Fruit fly (Drosophila melanogaster) whole organism, embryonic: Measurements from ENCODE around the gene SuUR.

ENCODE experiments used
- Asciz ChIP-seq: fragments of 200-800 bp; sonication (Bioruptor generic); optimal IDR thresholded peaks from 2 replicates; lab custom pipeline; 2017; ENCODE audit warnings: missing biosample characterization, mild to moderate bottlenecking, missing genetic modification characterization, missing genetic modification reagents
- CG13624 ChIP-seq: fragments of 200-800 bp; sonication (Bioruptor generic); optimal IDR thresholded peaks from 2 replicates; lab custom pipeline; 2016; ENCODE audit warnings: missing biosample characterization, missing genetic modification characterization
- CG13775 ChIP-seq: fragments of 200-800 bp; sonication (Bioruptor generic); optimal IDR thresholded peaks from 3 replicates; lab custom pipeline; 2017; ENCODE audit warnings: missing biosample characterization, mild to moderate bottlenecking, missing genetic modification characterization
- CG14965 ChIP-seq: fragments of 200-800 bp; sonication (Bioruptor generic); optimal IDR thresholded peaks from 2 replicates; lab custom pipeline; 2016; ENCODE audit warnings: missing biosample characterization, missing genetic modification characterization, borderline replicate concordance
- CG16779 ChIP-seq: fragments of 200-800 bp; sonication (Bioruptor generic); IDR thresholded peaks from 2 replicates; pipeline ENCODE4 v1.3.6; 2022; ENCODE audit warnings: missing biosample characterization, missing genetic modification characterization
- CG16815 ChIP-seq: fragments of 200-800 bp; sonication (Bioruptor generic); optimal IDR thresholded peaks from 3 replicates; lab custom pipeline; 2017; ENCODE audit warnings: missing biosample characterization, mild to moderate bottlenecking, missing genetic modification characterization
- CG2120 ChIP-seq: fragments of 200-800 bp; sonication (Bioruptor generic); optimal IDR thresholded peaks from 3 replicates; lab custom pipeline; 2016; ENCODE audit warnings: missing biosample characterization, missing genetic modification characterization
- CG2199 ChIP-seq: fragments of 200-800 bp; sonication (Bioruptor generic); IDR thresholded peaks from 3 replicates; pipeline ENCODE4 v1.3.6; 2022; ENCODE audit warnings: missing biosample characterization, missing genetic modification characterization
- CG34376 ChIP-seq: fragments of 200-800 bp; sonication (Bioruptor generic); optimal IDR thresholded peaks from 2 replicates; lab custom pipeline; 2018; ENCODE audit warnings: missing biosample characterization, mild to moderate bottlenecking, missing genetic modification characterization
- CG6689 ChIP-seq: fragments of 200-800 bp; sonication (Bioruptor generic); IDR thresholded peaks from 2 replicates; pipeline ENCODE4 v1.3.6; 2022; ENCODE audit warnings: missing biosample characterization, missing genetic modification characterization
- CG6813 ChIP-seq: fragments of 200-800 bp; sonication (Bioruptor generic); optimal IDR thresholded peaks from 2 replicates; lab custom pipeline; 2017; ENCODE audit warnings: missing biosample characterization, missing genetic modification characterization, mild to moderate bottlenecking, moderate library complexity, missing genetic modification reagents
- D19B ChIP-seq: fragments of 200-800 bp; sonication (Bioruptor generic); optimal IDR thresholded peaks from 2 replicates; lab custom pipeline; 2017; ENCODE audit warnings: missing biosample characterization, mild to moderate bottlenecking, missing genetic modification characterization
- Fer3 ChIP-seq: fragments of 200-800 bp; sonication (Bioruptor generic); optimal IDR thresholded peaks from 2 replicates; lab custom pipeline; 2018; ENCODE audit warnings: missing biosample characterization, mild to moderate bottlenecking, missing genetic modification characterization, moderate library complexity
- Gsc ChIP-seq: fragments of 200-800 bp; sonication (Bioruptor generic); IDR thresholded peaks from 2 replicates; pipeline ENCODE4 v1.3.6; 2022; ENCODE audit warnings: missing biosample characterization, missing genetic modification characterization
- Hmx ChIP-seq: fragments of 200-800 bp; sonication (Bioruptor generic); optimal IDR thresholded peaks from 2 replicates; lab custom pipeline; 2016; ENCODE audit warnings: missing biosample characterization, missing genetic modification characterization
- Hr3 ChIP-seq: fragments of 200-800 bp; sonication (Bioruptor generic); optimal IDR thresholded peaks from 3 replicates; lab custom pipeline; 2016; ENCODE audit warnings: missing biosample characterization, missing genetic modification characterization
- Med ChIP-seq: fragments of 200-800 bp; sonication (Bioruptor generic); peaks from one replicate; lab custom pipeline; 2016; ENCODE audit warnings: missing biosample characterization, missing genetic modification characterization, mild to moderate bottlenecking, inconsistent platforms, moderate library complexity
- Mes4 ChIP-seq: fragments of 200-800 bp; sonication (Bioruptor generic); optimal IDR thresholded peaks from 2 replicates; lab custom pipeline; 2016; ENCODE audit warnings: missing biosample characterization, missing genetic modification characterization
- Mrtf ChIP-seq: fragments of 200-800 bp; sonication (Bioruptor generic); IDR thresholded peaks from 3 replicates; pipeline ENCODE4 v1.3.6; 2022; ENCODE audit warnings: missing biosample characterization, missing genetic modification characterization
- Myb ChIP-seq: fragments of 200-800 bp; sonication (Bioruptor generic); optimal IDR thresholded peaks from 2 replicates; lab custom pipeline; 2016; ENCODE audit warnings: missing biosample characterization, missing genetic modification characterization
- NFAT ChIP-seq: fragments of 200-800 bp; sonication (Bioruptor generic); IDR thresholded peaks from 2 replicates; pipeline ENCODE4 v1.3.6; 2022; ENCODE audit warnings: missing biosample characterization, missing genetic modification characterization
- Neu2 ChIP-seq: fragments of 200-800 bp; sonication (Bioruptor generic); optimal IDR thresholded peaks from 3 replicates; lab custom pipeline; 2016; ENCODE audit warnings: missing biosample characterization, missing genetic modification characterization, borderline replicate concordance
- Ssrp ChIP-seq: fragments of 200-800 bp; sonication (Bioruptor generic); optimal IDR thresholded peaks from 2 replicates; lab custom pipeline; 2018; ENCODE audit warnings: missing biosample characterization, mild to moderate bottlenecking, missing genetic modification characterization, moderate library complexity
- Usf ChIP-seq: fragments of 200-800 bp; sonication (Bioruptor generic); optimal IDR thresholded peaks from 2 replicates; lab custom pipeline; 2017; ENCODE audit warnings: missing genotype, missing biosample characterization, missing genetic modification characterization
- YL-1 ChIP-seq: fragments of 200-800 bp; sonication (Bioruptor generic); optimal IDR thresholded peaks from 3 replicates; lab custom pipeline; 2017; ENCODE audit warnings: missing biosample characterization, mild to moderate bottlenecking, missing genetic modification characterization
- al ChIP-seq: fragments of 200-800 bp; sonication (Bioruptor generic); IDR thresholded peaks from 2 replicates; pipeline ENCODE4 v1.3.6; 2022; ENCODE audit warnings: missing biosample characterization, missing genetic modification characterization
- bab2 ChIP-seq: fragments of 200-800 bp; sonication (Bioruptor generic); optimal IDR thresholded peaks from 2 replicates; lab custom pipeline; 2016; ENCODE audit warnings: missing biosample characterization, missing genetic modification characterization
- cg ChIP-seq: fragments of 200-800 bp; sonication (Bioruptor generic); optimal IDR thresholded peaks from 3 replicates; lab custom pipeline; 2019; ENCODE audit warnings: missing biosample characterization, mild to moderate bottlenecking, missing genetic modification characterization, moderate library complexity
- chinmo ChIP-seq: fragments of 200-800 bp; sonication (Bioruptor generic); IDR thresholded peaks from 4 replicates; pipeline ENCODE4 v1.3.6; 2022; ENCODE audit warnings: missing biosample characterization, missing genetic modification characterization; ENCODE audit not compliant: partially characterized antibody
- corto ChIP-seq: fragments of 200-800 bp; sonication (Bioruptor generic); optimal IDR thresholded peaks from 2 replicates; lab custom pipeline; 2016; ENCODE audit warnings: missing biosample characterization, mild to moderate bottlenecking, missing genetic modification characterization, moderate library complexity
- crp ChIP-seq, 2 experiments: fragments of 200-800 bp; sonication (Bioruptor generic); optimal IDR thresholded peaks; 2 replicates in 1 of 2; 3 replicates in 1 of 2; lab custom pipeline; 2017; ENCODE audit warnings: missing biosample characterization in 2 of 2, missing genetic modification characterization in 2 of 2, mild to moderate bottlenecking in 1 of 2, moderate library complexity in 1 of 2
- exex ChIP-seq: fragments of 200-800 bp; sonication (Bioruptor generic); optimal IDR thresholded peaks from 4 replicates; lab custom pipeline; 2018; ENCODE audit warnings: missing biosample characterization, mild to moderate bottlenecking, missing genetic modification characterization, moderate library complexity
- fd64A ChIP-seq: fragments of 200-800 bp; sonication (Bioruptor generic); optimal IDR thresholded peaks from 3 replicates; lab custom pipeline; 2018; ENCODE audit warnings: missing biosample characterization, mild to moderate bottlenecking, missing genetic modification characterization
- inv ChIP-seq: fragments of 200-800 bp; sonication (Bioruptor generic); IDR thresholded peaks from 2 replicates; pipeline ENCODE4 v1.3.6; 2022; ENCODE audit warnings: missing biosample characterization, missing genetic modification characterization; ENCODE audit not compliant: partially characterized antibody
- kah ChIP-seq: fragments of 200-800 bp; sonication (Bioruptor generic); optimal IDR thresholded peaks from 2 replicates; lab custom pipeline; 2018; ENCODE audit warnings: missing biosample characterization, mild to moderate bottlenecking, missing genetic modification characterization
- ken ChIP-seq: fragments of 200-800 bp; sonication (Bioruptor generic); IDR thresholded peaks from 3 replicates; pipeline ENCODE4 v1.3.6; 2022; ENCODE audit warnings: missing biosample characterization, missing genetic modification characterization
- lab ChIP-seq: fragments of 200-800 bp; sonication (Bioruptor generic); optimal IDR thresholded peaks from 3 replicates; lab custom pipeline; 2017; ENCODE audit warnings: missing biosample characterization, missing genetic modification characterization, mild to moderate bottlenecking, moderate library complexity, missing genetic modification reagents
- mirr ChIP-seq: fragments of 200-800 bp; sonication (Bioruptor generic); optimal IDR thresholded peaks from 3 replicates; lab custom pipeline; 2018; ENCODE audit warnings: missing biosample characterization, mild to moderate bottlenecking, missing genetic modification characterization
- nmo ChIP-seq: fragments of 200-800 bp; sonication (Bioruptor generic); optimal IDR thresholded peaks from 2 replicates; lab custom pipeline; 2018; ENCODE audit warnings: missing biosample characterization, mild to moderate bottlenecking, missing genetic modification characterization, moderate library complexity
- nom ChIP-seq: fragments of 200-800 bp; sonication (Bioruptor generic); optimal IDR thresholded peaks from 2 replicates; lab custom pipeline; 2017; ENCODE audit warnings: missing biosample characterization, missing genetic modification characterization, mild to moderate bottlenecking, moderate library complexity, missing genetic modification reagents
- org-1 ChIP-seq: fragments of 200-800 bp; sonication (Bioruptor generic); optimal IDR thresholded peaks from 2 replicates; lab custom pipeline; 2017; ENCODE audit warnings: missing biosample characterization, missing genetic modification characterization
- p53 ChIP-seq: fragments of 200-800 bp; sonication (Bioruptor generic); optimal IDR thresholded peaks from 2 replicates; lab custom pipeline; 2016; ENCODE audit warnings: missing biosample characterization, missing genetic modification characterization
- peb ChIP-seq: fragments of 200-800 bp; sonication (Bioruptor generic); IDR thresholded peaks from 2 replicates; pipeline ENCODE4 v1.3.6; 2022; ENCODE audit warnings: missing biosample characterization, missing genetic modification characterization
- pnt ChIP-seq: fragments of 200-800 bp; sonication (Bioruptor generic); optimal IDR thresholded peaks from 3 replicates; lab custom pipeline; 2016; ENCODE audit warnings: missing biosample characterization, missing genetic modification characterization
- repo ChIP-seq: fragments of 200-800 bp; sonication (Bioruptor generic); optimal IDR thresholded peaks from 2 replicates; lab custom pipeline; 2016; ENCODE audit warnings: missing biosample characterization, missing genetic modification characterization
- sna ChIP-seq: fragments of 200-800 bp; sonication (Bioruptor generic); IDR thresholded peaks from 2 replicates; pipeline ENCODE4 v1.3.6; 2022; ENCODE audit warnings: missing biosample characterization, missing genetic modification characterization; ENCODE audit not compliant: partially characterized antibody
- zfh2 ChIP-seq: fragments of 200-800 bp; sonication (Bioruptor generic); optimal IDR thresholded peaks from 2 replicates; lab custom pipeline; 2016; ENCODE audit warnings: missing biosample characterization, missing genetic modification characterization

Gene SuUR

DNA sequence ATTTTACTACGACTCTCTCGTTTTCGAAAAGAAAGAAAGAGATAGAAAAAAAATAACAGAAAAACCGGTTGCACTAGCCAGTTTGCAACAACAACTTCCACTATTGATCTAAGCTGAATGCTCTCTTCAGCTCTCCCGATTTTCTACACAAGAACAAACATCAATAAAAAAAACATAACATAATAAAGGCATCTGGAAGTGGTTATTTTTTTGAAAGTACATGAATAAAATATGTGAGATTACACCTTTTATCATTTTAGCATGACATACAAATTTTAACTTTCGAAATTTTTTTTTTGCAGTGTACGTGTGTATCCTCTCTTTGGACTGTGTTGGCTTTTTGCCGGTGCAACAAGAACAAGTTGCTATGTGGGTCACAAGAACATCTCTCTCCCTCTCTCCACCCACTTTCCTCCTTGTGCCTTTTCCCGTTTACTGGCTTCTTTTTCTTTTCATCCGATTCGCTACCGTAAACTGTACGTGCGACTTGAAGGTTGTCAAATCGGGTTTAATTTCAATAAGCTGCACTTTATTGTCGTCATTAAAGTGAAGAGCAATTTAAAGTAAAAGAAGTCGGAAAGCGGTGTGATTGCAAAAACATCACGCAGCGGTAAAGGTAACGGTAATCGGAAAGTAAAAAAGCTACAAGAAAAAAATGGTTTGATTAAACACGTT, 19.9 kb downstream of the SuUR start (continued):
- TF ChIP-seq Myb (GFP tag; lab: Kevin White, UChicago) (peak; percentile 81), nom (peak; percentile 93)

DNA sequence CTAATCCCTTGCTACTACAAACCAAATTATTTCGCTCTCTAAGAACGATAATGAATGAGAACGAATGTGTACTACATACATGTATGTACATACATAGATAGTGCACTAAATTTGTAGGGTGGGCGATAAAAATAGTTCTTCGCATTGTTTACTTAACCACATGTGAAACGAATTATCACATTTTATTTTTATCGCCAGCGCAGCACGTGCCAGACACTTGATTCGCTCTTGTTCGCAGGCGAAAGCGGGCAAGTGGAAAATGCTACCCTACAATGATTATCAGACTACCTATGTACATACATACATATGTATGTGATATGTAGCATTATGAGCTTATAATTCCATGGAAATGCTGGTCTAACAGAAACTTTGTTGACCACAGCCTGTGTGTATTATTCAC, 21.0 kb downstream of the SuUR start:
- no peak for TF ChIP-seq repo (GFP tag; lab: Kevin White, UChicago)
- no peak for TF ChIP-seq Hr3
- TF ChIP-seq cg (GFP tag; lab: Kevin White, UChicago), result peak; percentile 46
- TF ChIP-seq corto, result no peak
- no peak for TF ChIP-seq Gsc
- TF ChIP-seq CG13775, result no peak
- peak; percentile 54 for TF ChIP-seq Med (GFP tag; lab: Kevin White, UChicago)
- TF ChIP-seq CG16815 (GFP tag; lab: Kevin White, UChicago), result no peak
- TF ChIP-seq YL-1 (GFP tag; lab: Kevin White, UChicago), result no peak
- no peak for TF ChIP-seq Ssrp
- no peak for TF ChIP-seq Fer3
- no peak for TF ChIP-seq sna (GFP tag; lab: Robert Waterston, UW)
- 0 out of 3 replicates have a peak, but pooled peaks have one; percentile 23 for TF ChIP-seq CG2199
- TF ChIP-seq D19B (GFP tag; lab: Kevin White, UChicago), result peak; percentile 74
- TF ChIP-seq inv (GFP tag; lab: Robert Waterston, UW), result no peak
- no peak for TF ChIP-seq Hmx (GFP tag; lab: Kevin White, UChicago)
- no peak for TF ChIP-seq crp (GFP tag; optimal IDR thresholded peaks at IDR 0.05; lab: Kevin White, UChicago)
- TF ChIP-seq Mes4 (GFP tag; lab: Kevin White, UChicago), result no peak
- TF ChIP-seq bab2 (GFP tag; lab: Kevin White, UChicago), result no peak
- TF ChIP-seq fd64A (GFP tag; lab: Kevin White, UChicago), result peak; percentile 42
- TF ChIP-seq p53, result no peak
- TF ChIP-seq org-1, result no peak
- peak; percentile 41 for TF ChIP-seq CG6813 (GFP tag; lab: Kevin White, UChicago)
- TF ChIP-seq CG16779 (GFP tag; lab: Robert Waterston, UW), result no peak
- TF ChIP-seq Usf (GFP tag; lab: Kevin White, UChicago), result no peak
- no peak for TF ChIP-seq Mrtf (GFP tag; lab: Robert Waterston, UW)
- TF ChIP-seq CG2120 (GFP tag; lab: Kevin White, UChicago), result no peak
- TF ChIP-seq Neu2, result no peak
- TF ChIP-seq NFAT (GFP tag; lab: Robert Waterston, UW), result no peak
- TF ChIP-seq nmo (GFP tag; lab: Kevin White, UChicago), result no peak
- peak; percentile 80 for TF ChIP-seq mirr
- peak; percentile 54; the same call in 1 of the 2 replicates for TF ChIP-seq CG6689 (GFP tag; lab: Robert Waterston, UW)
- peak; percentile 28 for TF ChIP-seq lab (GFP tag; lab: Kevin White, UChicago)
- TF ChIP-seq Asciz, result peak; percentile 26
- 0 out of 4 replicates have a peak, but pooled peaks have one; percentile 46 for TF ChIP-seq chinmo
- no peak for TF ChIP-seq pnt (GFP tag; lab: Kevin White, UChicago)
- no peak for TF ChIP-seq zfh2 (GFP tag; lab: Kevin White, UChicago)
- peak; percentile 42 for TF ChIP-seq CG34376 (GFP tag; lab: Kevin White, UChicago)
- TF ChIP-seq ken (GFP tag; lab: Robert Waterston, UW), result no peak
- no peak for TF ChIP-seq CG13624 (GFP tag; lab: Kevin White, UChicago)
- no peak for TF ChIP-seq CG14965 (GFP tag; lab: Kevin White, UChicago)
- no peak for TF ChIP-seq peb (GFP tag; lab: Robert Waterston, UW)
- peak; percentile 54 for TF ChIP-seq exex (tag; lab: Kevin White, UChicago)
- TF ChIP-seq al (GFP tag; lab: Robert Waterston, UW), result no peak
- peak; percentile 84 for TF ChIP-seq kah
